Worm (Caenorhabditis elegans) whole organism, midembryonic: Measurements from ENCODE around the gene sup-9.

ENCODE experiments used
- T22C8.4 ChIP-seq: fragments of 200-800 bp; sonication (Bioruptor generic); IDR thresholded peaks from 2 replicates; pipeline ENCODE4 v1.3.6; 2022; ENCODE audit warnings: missing genetic modification characterization, missing compliant biosample characterization
- cog-1 ChIP-seq: sonication (generic microtip); optimal IDR thresholded peaks from 2 replicates; lab custom pipeline; 2016; ENCODE audit warnings: missing genetic modification characterization, missing compliant biosample characterization
- flt-1 ChIP-seq: fragments of 200-800 bp; sonication (Bioruptor generic); IDR thresholded peaks from 2 replicates; pipeline ENCODE4 v1.3.6; 2022; ENCODE audit warnings: missing genetic modification characterization, missing compliant biosample characterization
- klf-2 ChIP-seq: fragments of 200-800 bp; sonication (Bioruptor generic); conservative IDR thresholded peaks from 2 replicates; pipeline ENCODE4 v1.3.6; 2022; ENCODE audit warnings: missing genetic modification reagents, missing genetic modification characterization, missing compliant biosample characterization
- med-1 ChIP-seq: sonication (generic microtip); optimal IDR thresholded peaks from 2 replicates; lab custom pipeline; 2017; ENCODE audit warnings: missing genetic modification characterization, mild to moderate bottlenecking, missing compliant biosample characterization, antibody characterized with exemption, missing genetic modification reagents; ENCODE audit not compliant: insufficient read depth
- ref-1 ChIP-seq: fragments of 200-800 bp; sonication (Bioruptor generic); conservative IDR thresholded peaks from 2 replicates; pipeline ENCODE4 v1.3.6; 2022; ENCODE audit warnings: missing genetic modification reagents, missing genetic modification characterization, missing compliant biosample characterization
- tab-1 ChIP-seq: fragments of 200-800 bp; sonication (Bioruptor generic); IDR thresholded peaks from 2 replicates; pipeline ENCODE4 v1.3.6; 2022; ENCODE audit warnings: missing genetic modification characterization, missing compliant biosample characterization
- ztf-23 ChIP-seq: fragments of 200-800 bp; sonication (Bioruptor generic); IDR thresholded peaks from 2 replicates; pipeline ENCODE4 v1.3.6; 2022; ENCODE audit warnings: missing genetic modification reagents, missing genetic modification characterization, missing compliant biosample characterization
- ztf-29 ChIP-seq: fragments of 200-800 bp; sonication (Bioruptor generic); IDR thresholded peaks from 2 replicates; pipeline ENCODE4 v1.3.6; 2022; ENCODE audit warnings: missing genetic modification reagents, missing genetic modification characterization, missing compliant biosample characterization

The sup-9 gene

DNA sequence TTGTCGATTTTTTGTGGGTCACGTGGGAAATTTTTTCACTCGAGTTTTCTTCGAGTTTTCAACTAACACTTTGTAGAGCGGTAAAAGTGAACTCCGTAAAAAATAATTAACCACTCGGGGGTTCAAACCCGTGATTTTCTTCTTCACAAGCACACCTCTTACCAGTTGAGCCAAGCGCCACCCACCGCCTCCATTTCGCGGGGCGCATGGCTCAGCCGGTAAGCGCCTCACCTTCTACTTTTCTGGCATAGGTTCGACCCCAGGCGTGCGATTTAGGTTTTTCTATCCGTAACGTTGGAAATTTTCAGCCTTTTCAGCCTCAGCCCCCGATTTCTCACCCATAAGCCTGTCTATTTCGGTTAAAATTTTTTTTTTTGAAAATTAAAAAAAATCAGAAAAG is 35.2 kb upstream of the sup-9 start:
- TF ChIP-seq klf-2 (GFP tag; lab: Robert Waterston, UW) (no peak), T22C8.4 (GFP tag; lab: Robert Waterston, UW) (no peak), med-1 (no peak), ztf-29 (GFP tag; lab: Robert Waterston, UW) (no peak), flt-1 (GFP tag; lab: Robert Waterston, UW) (no peak), ztf-23 (GFP tag; lab: Robert Waterston, UW) (no peak), tab-1 (GFP tag; lab: Robert Waterston, UW) (no peak), cog-1 (tag; lab: Kevin White, UChicago) (no peak), ref-1 (GFP tag; lab: Robert Waterston, UW) (no peak)

DNA sequence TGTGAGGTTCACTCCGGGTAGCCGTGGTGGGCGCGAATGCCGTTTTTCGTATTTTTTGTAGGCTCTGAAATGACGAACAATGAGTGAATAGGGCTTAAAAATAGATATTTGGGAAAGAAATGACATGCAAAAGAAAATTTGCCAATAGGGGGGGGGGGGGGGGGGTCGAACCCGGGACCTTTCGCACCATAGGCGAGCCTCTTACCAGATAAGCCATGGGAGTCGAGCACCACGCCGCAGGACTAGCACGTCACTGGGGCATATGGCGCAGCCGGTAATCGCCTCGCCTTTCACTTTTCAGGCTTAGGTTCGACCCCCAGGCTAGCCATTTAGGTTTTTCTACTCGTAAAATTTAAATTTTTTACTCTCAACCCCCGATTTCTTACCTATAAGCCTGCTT is 32.4 kb upstream of the sup-9 start:
- no peak for TF ChIP-seq tab-1 (GFP tag; lab: Robert Waterston, UW)
- TF ChIP-seq cog-1 (tag; lab: Kevin White, UChicago): no peak
- no peak for TF ChIP-seq flt-1 (GFP tag; lab: Robert Waterston, UW)
- TF ChIP-seq klf-2 (GFP tag; lab: Robert Waterston, UW): no peak
- no peak for TF ChIP-seq ref-1 (GFP tag; lab: Robert Waterston, UW)
- no peak for TF ChIP-seq ztf-29 (GFP tag; lab: Robert Waterston, UW)
- no peak for TF ChIP-seq med-1
- TF ChIP-seq ztf-23 (GFP tag; lab: Robert Waterston, UW): no peak
- no peak for TF ChIP-seq T22C8.4 (GFP tag; lab: Robert Waterston, UW)

DNA sequence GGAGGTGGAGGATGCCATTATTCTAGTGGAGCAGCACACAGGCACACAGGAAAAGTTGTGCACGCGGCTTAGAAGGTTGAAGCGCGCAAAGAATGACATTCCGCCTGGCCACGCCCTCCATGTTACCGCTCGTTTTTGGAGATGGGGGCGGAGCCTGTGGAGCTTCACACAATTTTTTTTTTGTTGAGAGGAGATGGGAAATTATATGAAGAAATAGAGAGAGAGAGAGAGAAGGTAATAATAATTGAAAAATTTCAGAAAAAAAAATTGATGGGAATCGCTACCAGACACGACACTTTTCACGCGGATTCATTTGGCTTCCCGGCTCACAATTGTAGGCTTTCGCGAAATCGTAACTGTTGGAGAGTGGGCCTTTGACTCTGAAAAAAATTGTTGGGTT is 30.5 kb upstream of the sup-9 start, which contains the start of gene T05A8.3:
TSS of gene T05A8.3 (minus strand) at position 101 of the 400 bp plus-strand sequence.
- TF ChIP-seq klf-2 (GFP tag; lab: Robert Waterston, UW): no peak
- TF ChIP-seq ztf-29 (GFP tag; lab: Robert Waterston, UW): no peak
- no peak for TF ChIP-seq tab-1 (GFP tag; lab: Robert Waterston, UW)
- no peak for TF ChIP-seq ref-1 (GFP tag; lab: Robert Waterston, UW)
- TF ChIP-seq med-1: no peak
- no peak for TF ChIP-seq T22C8.4 (GFP tag; lab: Robert Waterston, UW)
- TF ChIP-seq cog-1 (tag; lab: Kevin White, UChicago): no peak
- TF ChIP-seq flt-1 (GFP tag; lab: Robert Waterston, UW): no peak
- no peak for TF ChIP-seq ztf-23 (GFP tag; lab: Robert Waterston, UW)

DNA sequence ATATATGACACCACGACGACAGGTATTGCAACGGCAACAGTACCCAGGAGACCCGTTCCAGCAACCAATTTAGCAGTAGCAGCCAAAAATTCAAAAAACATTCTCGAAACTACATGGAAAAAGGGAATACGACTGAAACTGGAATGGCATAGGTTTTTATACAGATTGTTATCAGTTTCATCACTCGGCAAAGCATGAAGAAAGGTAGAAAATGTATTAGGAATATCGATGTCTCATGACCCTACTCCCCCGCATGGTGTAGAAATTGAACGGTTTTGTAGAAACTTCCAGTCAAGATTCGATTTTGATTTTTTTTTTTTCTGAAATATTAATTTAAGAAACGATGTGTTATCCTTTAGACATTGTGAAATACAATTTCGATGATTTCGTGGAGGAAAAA is 24.1 kb upstream of the sup-9 start, which contains the start of gene T05A8.2:
TSS of gene T05A8.2 (minus strand) at position 101 of the 400 bp plus-strand sequence.
- TF ChIP-seq ztf-23 (GFP tag; lab: Robert Waterston, UW): no peak
- TF ChIP-seq ref-1 (GFP tag; lab: Robert Waterston, UW): no peak

DNA sequence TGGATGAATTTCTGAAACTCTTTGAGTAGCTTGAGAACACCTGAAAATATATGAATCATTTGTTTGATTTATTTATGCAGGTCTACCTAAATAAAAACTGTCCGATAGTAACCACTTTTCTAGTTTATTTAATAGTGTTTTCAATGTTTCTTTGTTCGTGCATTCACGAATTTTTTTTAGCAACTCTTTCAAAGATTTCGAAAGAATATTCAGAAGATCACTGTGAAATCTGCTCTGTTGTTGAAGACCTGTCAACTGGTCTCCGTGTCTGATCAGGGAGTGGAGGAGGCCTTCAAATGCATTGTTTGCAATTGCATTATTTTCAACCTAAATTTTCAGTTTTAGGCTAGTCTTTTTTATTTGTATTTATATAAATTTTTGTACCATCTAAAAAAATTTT is 23.1 kb upstream of the sup-9 start, which contains the start of gene T05A8.1:
TSS of gene T05A8.1 (minus strand) at position 101 of the 400 bp plus-strand sequence.
- no peak for TF ChIP-seq T22C8.4 (GFP tag; lab: Robert Waterston, UW)
- TF ChIP-seq cog-1 (tag; lab: Kevin White, UChicago): no peak
- TF ChIP-seq flt-1 (GFP tag; lab: Robert Waterston, UW): no peak
- TF ChIP-seq tab-1 (GFP tag; lab: Robert Waterston, UW): no peak
- no peak for TF ChIP-seq ztf-29 (GFP tag; lab: Robert Waterston, UW)
- no peak for TF ChIP-seq ztf-23 (GFP tag; lab: Robert Waterston, UW)
- no peak for TF ChIP-seq ref-1 (GFP tag; lab: Robert Waterston, UW)

DNA sequence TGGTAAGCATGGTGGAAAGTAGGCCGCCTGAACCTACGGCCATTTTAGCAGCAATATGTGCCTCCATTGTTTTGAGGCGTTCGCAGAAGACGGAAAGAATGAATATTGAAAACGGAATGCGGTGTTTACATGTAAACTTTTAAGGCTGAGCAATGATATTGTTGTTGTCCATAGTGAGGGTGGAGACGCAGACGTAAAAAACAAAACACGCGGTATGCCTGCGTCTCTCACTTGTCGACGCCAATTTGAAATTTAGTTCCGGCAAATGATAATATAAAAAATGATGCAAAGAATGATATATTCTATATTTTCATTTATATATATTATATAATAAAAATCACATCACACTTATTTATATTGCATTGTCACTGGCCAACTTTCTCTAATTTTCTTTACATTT is 21.0 kb upstream of the sup-9 start, which contains the start of gene Y47G7B.2:
TSS of gene Y47G7B.2 (minus strand) at position 143 of the 400 bp plus-strand sequence.
- TF ChIP-seq ztf-29 (GFP tag; lab: Robert Waterston, UW) (no peak), tab-1 (GFP tag; lab: Robert Waterston, UW) (no peak), klf-2 (GFP tag; lab: Robert Waterston, UW) (no peak)

DNA sequence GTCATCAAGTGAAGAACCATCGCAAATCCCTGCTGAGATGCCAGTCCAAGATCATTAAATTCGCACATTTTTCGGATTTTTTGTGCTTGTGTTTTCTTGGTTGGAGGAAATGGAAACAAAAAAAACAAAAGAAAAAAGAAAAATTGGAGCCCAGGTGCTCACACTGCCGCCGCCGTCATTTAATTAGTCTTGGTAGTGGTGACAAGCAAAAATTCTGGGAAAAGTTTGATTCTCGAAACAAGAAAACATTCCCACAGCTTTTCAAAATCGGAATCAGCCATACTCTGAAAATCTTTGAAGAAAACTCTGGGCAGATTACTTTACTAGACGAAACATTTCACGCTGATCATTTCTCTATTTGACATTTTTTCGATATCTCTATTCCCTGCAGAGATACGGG is 18.4 kb upstream of the sup-9 start, which contains the start of gene srh-128:
TSS of gene srh-128 (minus strand) at position 101 of the 400 bp plus-strand sequence.
- no peak for TF ChIP-seq tab-1 (GFP tag; lab: Robert Waterston, UW)
- no peak for TF ChIP-seq klf-2 (GFP tag; lab: Robert Waterston, UW)
- TF ChIP-seq ref-1 (GFP tag; lab: Robert Waterston, UW): no peak
- TF ChIP-seq ztf-23 (GFP tag; lab: Robert Waterston, UW): no peak
- no peak for TF ChIP-seq ztf-29 (GFP tag; lab: Robert Waterston, UW)
- no peak for TF ChIP-seq T22C8.4 (GFP tag; lab: Robert Waterston, UW)
- TF ChIP-seq flt-1 (GFP tag; lab: Robert Waterston, UW): no peak
- no peak for TF ChIP-seq cog-1 (tag; lab: Kevin White, UChicago)
- TF ChIP-seq med-1: no peak

DNA sequence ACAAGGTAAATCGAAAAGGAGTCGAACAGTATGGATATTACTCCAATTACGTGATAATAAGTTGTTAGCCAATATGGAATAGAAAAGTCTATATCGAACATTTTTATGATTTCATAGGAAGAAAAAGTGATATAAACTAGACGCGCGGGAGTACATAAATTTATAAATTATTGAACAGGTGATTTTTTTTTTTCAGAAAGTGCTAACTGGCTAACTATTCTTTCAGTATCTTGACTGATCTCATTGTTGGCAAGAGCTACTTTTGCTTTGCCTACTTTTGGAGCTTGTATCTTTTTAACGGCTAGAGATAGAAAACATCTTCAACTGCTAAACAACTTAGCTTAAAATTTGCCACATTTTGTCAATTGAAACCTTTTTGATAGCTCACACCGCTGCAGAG is 15.9 kb upstream of the sup-9 start, which contains the start of gene sri-60:
TSS of gene sri-60 (minus strand) at position 101 of the 400 bp plus-strand sequence.
- no peak for TF ChIP-seq ref-1 (GFP tag; lab: Robert Waterston, UW)

DNA sequence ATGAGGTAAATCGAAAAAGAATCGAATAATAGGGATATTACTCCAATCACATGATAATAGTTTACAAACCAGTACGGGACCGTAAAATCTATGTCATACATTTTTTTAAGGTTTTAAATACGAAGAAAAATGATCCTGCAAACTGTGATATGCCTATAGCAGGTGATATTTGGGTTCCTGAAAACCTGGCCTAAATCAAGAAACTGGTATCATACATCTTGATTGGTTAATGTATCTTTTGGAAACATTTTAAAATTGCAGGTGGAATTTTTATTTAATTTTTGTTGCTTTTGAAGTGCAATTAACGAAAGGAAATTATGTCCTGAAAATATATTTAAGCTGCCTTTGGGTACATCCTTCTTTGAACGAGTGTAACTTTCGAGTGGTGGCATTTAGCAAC is 13.4 kb upstream of the sup-9 start, which contains the start of gene sri-61:
TSS of gene sri-61 (minus strand) at position 101 of the 400 bp plus-strand sequence.
- TF ChIP-seq ztf-23 (GFP tag; lab: Robert Waterston, UW): no peak
- TF ChIP-seq cog-1 (tag; lab: Kevin White, UChicago): no peak
- no peak for TF ChIP-seq ztf-29 (GFP tag; lab: Robert Waterston, UW)
- no peak for TF ChIP-seq T22C8.4 (GFP tag; lab: Robert Waterston, UW)
- TF ChIP-seq med-1: no peak
- TF ChIP-seq ref-1 (GFP tag; lab: Robert Waterston, UW): no peak

DNA sequence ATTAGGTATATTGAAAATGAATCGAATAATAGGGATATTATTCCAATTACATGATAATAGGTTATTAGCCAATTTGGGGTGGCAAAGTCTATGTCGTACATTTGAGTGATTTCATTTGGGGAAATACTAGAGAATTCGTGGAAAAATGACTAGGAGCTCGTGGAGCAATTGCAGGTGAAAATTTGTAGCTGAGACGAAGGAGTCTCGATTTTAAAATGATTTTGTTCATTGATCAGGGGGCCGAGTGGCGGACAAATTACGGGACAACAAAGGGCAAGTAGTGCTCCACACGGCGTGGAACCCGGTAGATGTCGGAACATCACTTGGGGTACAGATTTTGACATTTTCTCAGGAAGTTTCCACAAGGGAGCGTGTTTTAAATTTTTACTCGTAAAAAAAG is 11.6 kb upstream of the sup-9 start, which contains the start of gene sri-62:
TSS of gene sri-62 (minus strand) at position 101 of the 400 bp plus-strand sequence.
- TF ChIP-seq klf-2 (GFP tag; lab: Robert Waterston, UW) (no peak), tab-1 (GFP tag; lab: Robert Waterston, UW) (no peak), cog-1 (tag; lab: Kevin White, UChicago) (no peak), ref-1 (GFP tag; lab: Robert Waterston, UW) (no peak), T22C8.4 (GFP tag; lab: Robert Waterston, UW) (no peak), ztf-29 (GFP tag; lab: Robert Waterston, UW) (no peak), flt-1 (GFP tag; lab: Robert Waterston, UW) (no peak), med-1 (no peak), ztf-23 (GFP tag; lab: Robert Waterston, UW) (no peak)
